Fruit fly (Drosophila melanogaster): Measurements from ENCODE around the gene CG1146.
A peak's percentile ranks its signal among the peaks of the same experiment; 100 is the strongest.

CG1146 gene

DNA sequence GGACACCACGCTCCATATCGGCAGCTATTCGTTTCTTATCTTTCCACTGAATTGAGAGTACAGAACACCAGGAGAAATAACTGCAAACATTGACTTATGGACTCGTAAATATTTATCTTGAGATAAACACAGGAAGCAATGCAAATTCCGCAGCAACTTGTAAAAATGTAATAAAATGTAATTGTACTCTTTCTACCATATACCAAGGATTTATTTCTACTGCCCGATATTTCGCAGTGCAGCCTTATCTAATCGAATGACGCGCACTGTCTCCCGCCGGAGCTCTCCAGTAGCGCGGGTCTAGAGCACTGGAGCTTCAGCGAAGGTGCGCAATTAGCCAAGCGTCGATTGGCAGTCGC is 5.6 kb downstream of the CG1146 start (continued):
- TF ChIP-seq BEAF-32 (GFP tag; optimal IDR thresholded peaks at IDR 0.05): no peak
- peak; percentile 85 for TF ChIP-seq CG17328 (GFP tag; IDR thresholded peaks at IDR 0.05)
- peak; percentile 81 to 85 for TF ChIP-seq dpn (GFP tag; optimal IDR thresholded peaks at IDR 0.05)
- peak; percentile 53 for TF ChIP-seq dmrt11E (tag; optimal IDR thresholded peaks at IDR 0.05)
- no peak for TF ChIP-seq ato (GFP tag; IDR thresholded peaks at IDR 0.05; ENCODE audit: partially characterized antibody)
- no peak for TF ChIP-seq CG42726 (GFP tag; IDR thresholded peaks at IDR 0.05; ENCODE audit: partially characterized antibody)
- TF ChIP-seq ranshi (GFP tag; IDR thresholded peaks at IDR 0.05): peak; percentile 91
- TF ChIP-seq CG9817 (tag; optimal IDR thresholded peaks at IDR 0.05): peak; percentile 81
- TF ChIP-seq NFAT (GFP tag; IDR thresholded peaks at IDR 0.05): peak; percentile 85
- TF ChIP-seq esg (GFP tag; conservative IDR thresholded peaks at IDR 0.05): peak; percentile 81
- TF ChIP-seq ash1 (GFP tag; optimal IDR thresholded peaks at IDR 0.05): peak; percentile 85
- TF ChIP-seq tna (GFP tag; IDR thresholded peaks at IDR 0.05; ENCODE audit: partially characterized antibody): no peak
- no peak for TF ChIP-seq CG13287 (GFP tag; IDR thresholded peaks at IDR 0.05; ENCODE audit: partially characterized antibody)
- TF ChIP-seq salm (tag; optimal IDR thresholded peaks at IDR 0.05): peak; percentile 19
- TF ChIP-seq Drgx (GFP tag; IDR thresholded peaks at IDR 0.05): peak; percentile 82
- TF ChIP-seq CG11723 (GFP tag; optimal IDR thresholded peaks at IDR 0.05): peak; percentile 57
- TF ChIP-seq Bgb (GFP tag; IDR thresholded peaks at IDR 0.05; ENCODE audit: partially characterized antibody): no peak
- peak; percentile 96 for TF ChIP-seq sens (GFP tag)
- TF ChIP-seq Myb (GFP tag; optimal IDR thresholded peaks at IDR 0.05): peak; percentile 62
- peak; percentile 63 for TF ChIP-seq az2 (GFP tag; optimal IDR thresholded peaks at IDR 0.05)
- TF ChIP-seq CG31388 (GFP tag; optimal IDR thresholded peaks at IDR 0.05): peak; percentile 73
- peak; percentile 73 for TF ChIP-seq her (GFP tag; optimal IDR thresholded peaks at IDR 0.05)
- TF ChIP-seq ham (GFP tag; IDR thresholded peaks at IDR 0.05): peak; percentile 80
- peak; percentile 72 for TF ChIP-seq Poxn (GFP tag; IDR thresholded peaks at IDR 0.05)
- TF ChIP-seq bcd (GFP tag; optimal IDR thresholded peaks at IDR 0.05): peak; percentile 86
- peak; percentile 43 for TF ChIP-seq oc (tag; optimal IDR thresholded peaks at IDR 0.05)
- peak; percentile 97 for TF ChIP-seq CG18599 (GFP tag; optimal IDR thresholded peaks at IDR 0.05)
- TF ChIP-seq dimm (GFP tag; IDR thresholded peaks at IDR 0.05): peak; percentile 73; the same call in 1 of the 2 replicates
- peak; percentile 94 for TF ChIP-seq CG3281 (GFP tag; optimal IDR thresholded peaks at IDR 0.05)
- TF ChIP-seq al (GFP tag; IDR thresholded peaks at IDR 0.05): peak; percentile 91
- peak; percentile 79 for TF ChIP-seq wor (GFP tag; IDR thresholded peaks at IDR 0.05)
- TF ChIP-seq CG12071 (GFP tag; optimal IDR thresholded peaks at IDR 0.05): peak; percentile 79
- TF ChIP-seq CG32767 (GFP tag; IDR thresholded peaks at IDR 0.05): peak; percentile 81
- TF ChIP-seq CG4707 (GFP tag; optimal IDR thresholded peaks at IDR 0.05): no peak
- peak; percentile 79 for TF ChIP-seq Awh (GFP tag; IDR thresholded peaks at IDR 0.05)
- TF ChIP-seq CG12659 (GFP tag; optimal IDR thresholded peaks at IDR 0.05): peak; percentile 80
- TF ChIP-seq Sin3A (optimal IDR thresholded peaks at IDR 0.05): no peak
- peak; percentile 82 for TF ChIP-seq CG15011 (GFP tag; optimal IDR thresholded peaks at IDR 0.05)
- peak; percentile 87 for TF ChIP-seq H15 (GFP tag; IDR thresholded peaks at IDR 0.05)
- peak; percentile 79 for TF ChIP-seq CG12391 (tag; optimal IDR thresholded peaks at IDR 0.05)
- TF ChIP-seq mam (GFP tag; optimal IDR thresholded peaks at IDR 0.05): peak; percentile 96
- TF ChIP-seq Doc3 (GFP tag; IDR thresholded peaks at IDR 0.05; ENCODE audit: partially characterized antibody): no peak
- peak; percentile 82 for TF ChIP-seq pum (GFP tag; optimal IDR thresholded peaks at IDR 0.05)
- peak; percentile 93 for TF ChIP-seq slbo (GFP tag; IDR thresholded peaks at IDR 0.05)
- no peak for TF ChIP-seq hb (GFP tag; IDR thresholded peaks at IDR 0.05; ENCODE audit: partially characterized antibody)
- peak; percentile 66 for TF ChIP-seq kah (GFP tag; optimal IDR thresholded peaks at IDR 0.05)
- peak; percentile 90 for TF ChIP-seq kay (GFP tag; optimal IDR thresholded peaks at IDR 0.05)
- peak; percentile 76 for TF ChIP-seq NK7.1 (GFP tag; optimal IDR thresholded peaks at IDR 0.05)
- TF ChIP-seq Spps (tag; optimal IDR thresholded peaks at IDR 0.05): peak; percentile 19
- TF ChIP-seq ATbp (GFP tag; optimal IDR thresholded peaks at IDR 0.05): peak; percentile 35
- peak; percentile 80 for TF ChIP-seq fd96Cb (tag; optimal IDR thresholded peaks at IDR 0.05)
